Worm (Caenorhabditis elegans): ENCODE measurements around the gene scl-17.

- TF ChIP-seq tbx-37 (GFP tag; conservative IDR thresholded peaks at IDR 0.05) (no peak), scrt-1 (GFP tag; IDR thresholded peaks at IDR 0.05) (no peak), ama-1 (optimal IDR thresholded peaks at IDR 0.05) (no peak), ceh-13 (GFP tag; optimal IDR thresholded peaks at IDR 0.05) (no peak), tra-4 (tag; optimal IDR thresholded peaks at IDR 0.05) (no peak), sea-1 (GFP tag; conservative IDR thresholded peaks at IDR 0.05) (no peak), flt-1 (GFP tag; IDR thresholded peaks at IDR 0.05) (no peak), aly-1 (tag; optimal IDR thresholded peaks at IDR 0.05) (no peak), ceh-36 (tag; optimal IDR thresholded peaks at IDR 0.05) (no peak), hmg-4 (GFP tag; optimal IDR thresholded peaks at IDR 0.05) (no peak), tbx-11 (GFP tag; IDR thresholded peaks at IDR 0.05) (no peak), ets-7 (tag; optimal IDR thresholded peaks at IDR 0.05) (no peak), pes-1 (GFP tag; IDR thresholded peaks at IDR 0.05) (no peak), B0310.2 (tag; optimal IDR thresholded peaks at IDR 0.05) (no peak)
Measured at ce11 chrII:1423660-1424059, 21.4 kb upstream of the scl-17 start, which contains the start of gene Y51H7C.10.

All from whole organism, early embryonic.